Fruit fly (Drosophila melanogaster): ENCODE measurements around the gene PolD1.
A peak's percentile ranks its signal among the peaks of the same experiment; 100 is the strongest.

PolD1 gene

dm6 chr3L:16026065-16026789, 38.6 kb upstream of the PolD1 start (continued):
- TF ChIP-seq HLHmδ (GFP tag; optimal IDR thresholded peaks at IDR 0.05) = peak; percentile 87
- peak; percentile 9 for TF ChIP-seq Sox102F (GFP tag; optimal IDR thresholded peaks at IDR 0.05)
- TF ChIP-seq tll (GFP tag; optimal IDR thresholded peaks at IDR 0.05) = no peak
- peak; percentile 77 for TF ChIP-seq odd (GFP tag; optimal IDR thresholded peaks at IDR 0.05)
- no peak for TF ChIP-seq Dfd (GFP tag; optimal IDR thresholded peaks at IDR 0.05)
- peak; percentile 48 for TF ChIP-seq CG31441 (GFP tag; IDR thresholded peaks at IDR 0.05)
- no peak for TF ChIP-seq hb (GFP tag; IDR thresholded peaks at IDR 0.05; ENCODE audit: partially characterized antibody)
- no peak for TF ChIP-seq CG9817 (tag; optimal IDR thresholded peaks at IDR 0.05)
- TF ChIP-seq slou (GFP tag; optimal IDR thresholded peaks at IDR 0.05) = peak; percentile 26
- peak; percentile 87; the same call in 1 of the 2 replicates for TF ChIP-seq chm (GFP tag; IDR thresholded peaks at IDR 0.05)
- TF ChIP-seq Dip2 (GFP tag; IDR thresholded peaks at IDR 0.05) = no peak
- TF ChIP-seq Hr3 (GFP tag; optimal IDR thresholded peaks at IDR 0.05) = no peak
- TF ChIP-seq CG11504 (tag; optimal IDR thresholded peaks at IDR 0.05) = peak; percentile 40
- no peak for TF ChIP-seq trh (GFP tag; optimal IDR thresholded peaks at IDR 0.05)
- TF ChIP-seq Dp (GFP tag; optimal IDR thresholded peaks at IDR 0.05) = peak; percentile 15
- TF ChIP-seq CG10543 (GFP tag; optimal IDR thresholded peaks at IDR 0.05) = peak; percentile 87
- TF ChIP-seq Sin3A (optimal IDR thresholded peaks at IDR 0.05) = no peak
- TF ChIP-seq CG32767 (GFP tag; IDR thresholded peaks at IDR 0.05) = peak; percentile 47; the same call in 1 of the 2 replicates
- TF ChIP-seq CG11560 (tag; IDR thresholded peaks at IDR 0.05) = no peak
- TF ChIP-seq wdn (GFP tag; IDR thresholded peaks at IDR 0.05) = peak; percentile 40; the same call in 1 of the 2 replicates
- no peak for TF ChIP-seq GATAe (GFP tag; conservative IDR thresholded peaks at IDR 0.05)
- peak; percentile 61; the same call in 1 of the 3 replicates for TF ChIP-seq Optix (GFP tag; IDR thresholded peaks at IDR 0.05)
- peak in 1 of 2 experiments; percentile 58 for TF ChIP-seq dpn (GFP tag; optimal IDR thresholded peaks at IDR 0.05)
- TF ChIP-seq CG4404 (GFP tag; IDR thresholded peaks at IDR 0.05) = peak; percentile 20; the same call in 1 of the 2 replicates
- TF ChIP-seq CG14667 (GFP tag; IDR thresholded peaks at IDR 0.05) = no peak
- no peak for TF ChIP-seq CG6654 (GFP tag; optimal IDR thresholded peaks at IDR 0.05)
- peak; percentile 66 for TF ChIP-seq CG12219 (GFP tag; optimal IDR thresholded peaks at IDR 0.05)
- no peak for TF ChIP-seq nmo (GFP tag; optimal IDR thresholded peaks at IDR 0.05)
- peak; percentile 59 for TF ChIP-seq CG12071 (GFP tag; optimal IDR thresholded peaks at IDR 0.05)
- TF ChIP-seq chif (GFP tag; optimal IDR thresholded peaks at IDR 0.05) = peak; percentile 30 to 54
- TF ChIP-seq Lhr (GFP tag; optimal IDR thresholded peaks at IDR 0.05) = peak; percentile 54
- TF ChIP-seq CG9876 (GFP tag; optimal IDR thresholded peaks at IDR 0.05) = peak; percentile 44
- TF ChIP-seq Usf (GFP tag; optimal IDR thresholded peaks at IDR 0.05) = no peak
- no peak for TF ChIP-seq cas (GFP tag; IDR thresholded peaks at IDR 0.05)
- no peak for TF ChIP-seq Hmx (GFP tag; optimal IDR thresholded peaks at IDR 0.05)
- peak; percentile 34; the same call in 1 of the 3 replicates for TF ChIP-seq croc (GFP tag; conservative IDR thresholded peaks at IDR 0.05)
- no peak for TF ChIP-seq CG7928 (GFP tag; optimal IDR thresholded peaks at IDR 0.05)
- no peak for TF ChIP-seq sna (GFP tag; IDR thresholded peaks at IDR 0.05; ENCODE audit: partially characterized antibody)
- TF ChIP-seq twi (tag; optimal IDR thresholded peaks at IDR 0.05) = peak; percentile 51
- TF ChIP-seq gcm (GFP tag; optimal IDR thresholded peaks at IDR 0.05) = peak; percentile 49
- peak; percentile 39 for TF ChIP-seq CG17912 (GFP tag; optimal IDR thresholded peaks at IDR 0.05)
- TF ChIP-seq Med (GFP tag) = peak; percentile 96
- TF ChIP-seq Atf6 (GFP tag; IDR thresholded peaks at IDR 0.05) = peak; percentile 78
- TF ChIP-seq CG7963 (GFP tag; IDR thresholded peaks at IDR 0.05; ENCODE audit: partially characterized antibody) = no peak
- peak; percentile 23 for TF ChIP-seq CG2120 (GFP tag; optimal IDR thresholded peaks at IDR 0.05)
- peak; percentile 42 for TF ChIP-seq CG4707 (GFP tag; optimal IDR thresholded peaks at IDR 0.05)
- TF ChIP-seq inv (GFP tag; IDR thresholded peaks at IDR 0.05; ENCODE audit: partially characterized antibody) = no peak
- no peak for TF ChIP-seq nom (GFP tag; optimal IDR thresholded peaks at IDR 0.05)
- peak; percentile 70; the same call in 1 of the 3 replicates for TF ChIP-seq CG34422 (GFP tag; IDR thresholded peaks at IDR 0.05)
